Fruit fly (Drosophila melanogaster) whole organism, embryonic: ENCODE data around the gene cmet.
A peak's percentile ranks its signal among the peaks of the same experiment; 100 is the strongest.

Experiments used
- Bdp1 ChIP-seq: fragments of 200-800 bp; sonication (Bioruptor generic); optimal IDR thresholded peaks from 3 replicates; lab custom pipeline; 2016; ENCODE audit warnings: missing biosample characterization, missing genetic modification characterization
- CG12104 ChIP-seq: fragments of 200-800 bp; sonication (Bioruptor generic); optimal IDR thresholded peaks from 3 replicates; lab custom pipeline; 2016; ENCODE audit warnings: missing biosample characterization, missing genetic modification characterization
- CG13424 ChIP-seq: fragments of 200-800 bp; sonication (Bioruptor generic); optimal IDR thresholded peaks from 2 replicates; lab custom pipeline; 2019; ENCODE audit warnings: missing biosample characterization, mild to moderate bottlenecking, missing genetic modification characterization, moderate library complexity
- CG13775 ChIP-seq: fragments of 200-800 bp; sonication (Bioruptor generic); optimal IDR thresholded peaks from 3 replicates; lab custom pipeline; 2017; ENCODE audit warnings: missing biosample characterization, mild to moderate bottlenecking, missing genetic modification characterization
- CG14050 ChIP-seq: fragments of 200-800 bp; sonication (Bioruptor generic); IDR thresholded peaks from 3 replicates; pipeline ENCODE4 v1.3.6; 2022; ENCODE audit warnings: missing biosample characterization, missing genetic modification characterization
- CG14441 ChIP-seq: fragments of 200-800 bp; sonication (Bioruptor generic); IDR thresholded peaks from 2 replicates; pipeline ENCODE4 v1.3.6; 2022; ENCODE audit warnings: missing biosample characterization, missing genetic modification characterization
- CG14667 ChIP-seq: fragments of 200-800 bp; sonication (Bioruptor generic); IDR thresholded peaks from 2 replicates; pipeline ENCODE4 v1.3.6; 2022; ENCODE audit warnings: missing biosample characterization, missing genetic modification characterization
- CG14860 ChIP-seq: fragments of 200-800 bp; sonication (Bioruptor generic); IDR thresholded peaks from 3 replicates; pipeline ENCODE4 v1.3.6; 2022; ENCODE audit warnings: missing biosample characterization, missing genetic modification characterization; ENCODE audit not compliant: partially characterized antibody
- CG2889 ChIP-seq: fragments of 200-800 bp; sonication (Bioruptor generic); IDR thresholded peaks from 3 replicates; pipeline ENCODE4 v1.3.6; 2022; ENCODE audit warnings: missing biosample characterization, missing genetic modification characterization
- CG30403 ChIP-seq: fragments of 200-800 bp; sonication (Bioruptor generic); optimal IDR thresholded peaks from 3 replicates; lab custom pipeline; 2016; ENCODE audit warnings: missing biosample characterization, missing genetic modification characterization
- CG5245 ChIP-seq: fragments of 200-800 bp; sonication (Bioruptor generic); optimal IDR thresholded peaks from 3 replicates; lab custom pipeline; 2016; ENCODE audit warnings: missing biosample characterization, missing genetic modification characterization
- CG7786 ChIP-seq: fragments of 200-800 bp; sonication (Bioruptor generic); optimal IDR thresholded peaks from 2 replicates; lab custom pipeline; 2016; ENCODE audit warnings: missing biosample characterization, missing genetic modification characterization
- CG9797 ChIP-seq: fragments of 200-800 bp; sonication (Bioruptor generic); optimal IDR thresholded peaks from 3 replicates; lab custom pipeline; 2018; ENCODE audit warnings: missing biosample characterization, mild to moderate bottlenecking, missing genetic modification characterization
- CHES-1-like ChIP-seq: fragments of 200-800 bp; sonication (Bioruptor generic); optimal IDR thresholded peaks from 2 replicates; lab custom pipeline; 2016; ENCODE audit warnings: missing biosample characterization, missing genetic modification characterization
- CTCF ChIP-seq: fragments of 200-800 bp; sonication (Bioruptor generic); optimal IDR thresholded peaks from 2 replicates; lab custom pipeline; 2017; ENCODE audit warnings: missing biosample characterization, mild to moderate bottlenecking, missing genetic modification characterization, moderate library complexity
- CrebB ChIP-seq: fragments of 200-800 bp; sonication (Bioruptor generic); optimal IDR thresholded peaks from 3 replicates; lab custom pipeline; 2018; ENCODE audit warnings: missing biosample characterization, mild to moderate bottlenecking, missing genetic modification characterization
- Dbx ChIP-seq: fragments of 200-800 bp; sonication (Bioruptor generic); IDR thresholded peaks from 3 replicates; pipeline ENCODE4 v1.3.6; 2022; ENCODE audit warnings: missing biosample characterization, missing genetic modification characterization
- Doc2 ChIP-seq: fragments of 200-800 bp; sonication (Bioruptor generic); IDR thresholded peaks from 2 replicates; pipeline ENCODE4 v1.3.6; 2022; ENCODE audit warnings: missing biosample characterization, missing genetic modification characterization
- E2f1 ChIP-seq: fragments of 200-800 bp; sonication (Bioruptor generic); IDR thresholded peaks from 2 replicates; pipeline ENCODE4 v1.3.6; 2022; ENCODE audit warnings: missing biosample characterization, missing genetic modification characterization
- Ets65A ChIP-seq: fragments of 200-800 bp; sonication (Bioruptor generic); peaks from one replicate; lab custom pipeline; 2016; ENCODE audit warnings: missing biosample characterization, missing genetic modification characterization
- Gug ChIP-seq: fragments of 200-800 bp; sonication (Bioruptor generic); IDR thresholded peaks from 4 replicates; pipeline ENCODE4 v1.3.6; 2022; ENCODE audit warnings: missing biosample characterization, missing genetic modification characterization
- Hey ChIP-seq: fragments of 200-800 bp; sonication (Bioruptor generic); optimal IDR thresholded peaks from 3 replicates; lab custom pipeline; 2018; ENCODE audit warnings: missing biosample characterization, mild to moderate bottlenecking, missing genetic modification characterization
- Hmx ChIP-seq: fragments of 200-800 bp; sonication (Bioruptor generic); optimal IDR thresholded peaks from 2 replicates; lab custom pipeline; 2016; ENCODE audit warnings: missing biosample characterization, missing genetic modification characterization
- Kr ChIP-seq: fragments of 200-800 bp; sonication (Bioruptor generic); optimal IDR thresholded peaks from 2 replicates; lab custom pipeline; 2017; ENCODE audit warnings: missing biosample characterization, mild to moderate bottlenecking, missing genetic modification characterization
- Lim3 ChIP-seq: fragments of 200-800 bp; sonication (Bioruptor generic); IDR thresholded peaks from 2 replicates; pipeline ENCODE4 v1.3.6; 2022; ENCODE audit warnings: missing biosample characterization, missing genetic modification characterization
- MTF-1 ChIP-seq: fragments of 200-800 bp; sonication (Bioruptor generic); optimal IDR thresholded peaks from 2 replicates; lab custom pipeline; 2018; ENCODE audit warnings: missing biosample characterization, mild to moderate bottlenecking, missing genetic modification characterization, borderline replicate concordance
- Mad ChIP-seq: fragments of 200-800 bp; sonication (Bioruptor generic); optimal IDR thresholded peaks from 2 replicates; lab custom pipeline; 2016; ENCODE audit warnings: missing biosample characterization, missing genetic modification characterization
- NC2α ChIP-seq: fragments of 200-800 bp; sonication (Bioruptor generic); optimal IDR thresholded peaks from 2 replicates; lab custom pipeline; 2016; ENCODE audit warnings: missing biosample characterization, missing genetic modification characterization
- Nf-YC ChIP-seq: fragments of 200-800 bp; optimal IDR thresholded peaks from 3 replicates; lab custom pipeline; 2019; ENCODE audit warnings: missing biosample characterization, mild to moderate bottlenecking, missing genetic modification characterization, moderate library complexity
- Oaz ChIP-seq: fragments of 200-800 bp; sonication (Bioruptor generic); IDR thresholded peaks from 2 replicates; pipeline ENCODE4 v1.3.6; 2022; ENCODE audit warnings: missing biosample characterization, missing genetic modification characterization
- PHDP ChIP-seq: fragments of 200-800 bp; sonication (Bioruptor generic); optimal IDR thresholded peaks from 3 replicates; lab custom pipeline; 2018; ENCODE audit warnings: missing biosample characterization, mild to moderate bottlenecking, missing genetic modification characterization, moderate library complexity
- Sox100B ChIP-seq: fragments of 200-800 bp; sonication (Bioruptor generic); optimal IDR thresholded peaks from 3 replicates; lab custom pipeline; 2018; ENCODE audit warnings: missing biosample characterization, mild to moderate bottlenecking, missing genetic modification characterization
- YL-1 ChIP-seq: fragments of 200-800 bp; sonication (Bioruptor generic); optimal IDR thresholded peaks from 3 replicates; lab custom pipeline; 2017; ENCODE audit warnings: missing biosample characterization, mild to moderate bottlenecking, missing genetic modification characterization
- ato ChIP-seq: fragments of 200-800 bp; sonication (Bioruptor generic); IDR thresholded peaks from 2 replicates; pipeline ENCODE4 v1.3.6; 2022; ENCODE audit warnings: missing biosample characterization, missing genetic modification characterization; ENCODE audit not compliant: partially characterized antibody
- corto ChIP-seq: fragments of 200-800 bp; sonication (Bioruptor generic); optimal IDR thresholded peaks from 2 replicates; lab custom pipeline; 2016; ENCODE audit warnings: missing biosample characterization, mild to moderate bottlenecking, missing genetic modification characterization, moderate library complexity
- danr ChIP-seq: fragments of 200-800 bp; sonication (Bioruptor generic); IDR thresholded peaks from 2 replicates; pipeline ENCODE4 v1.3.6; 2022; ENCODE audit warnings: missing biosample characterization, missing genetic modification characterization
- dimm ChIP-seq: fragments of 200-800 bp; sonication (Bioruptor generic); IDR thresholded peaks from 2 replicates; pipeline ENCODE4 v1.3.6; 2022; ENCODE audit warnings: missing biosample characterization, missing genetic modification characterization
- dysf ChIP-seq: fragments of 200-800 bp; sonication (Bioruptor generic); IDR thresholded peaks from 3 replicates; pipeline ENCODE4 v1.3.6; 2022; ENCODE audit warnings: missing biosample characterization, missing genetic modification characterization
- fd96Cb ChIP-seq: fragments of 200-800 bp; sonication (Bioruptor generic); optimal IDR thresholded peaks from 2 replicates; lab custom pipeline; 2018; ENCODE audit warnings: missing biosample characterization, mild to moderate bottlenecking, missing genetic modification characterization, moderate library complexity
- gem ChIP-seq: fragments of 200-800 bp; sonication (Bioruptor generic); optimal IDR thresholded peaks from 2 replicates; lab custom pipeline; 2019; ENCODE audit warnings: missing biosample characterization, mild to moderate bottlenecking, missing genetic modification characterization, moderate library complexity
- grn ChIP-seq: fragments of 200-800 bp; sonication (Bioruptor generic); optimal IDR thresholded peaks from 3 replicates; lab custom pipeline; 2017; ENCODE audit warnings: missing biosample characterization, missing genetic modification characterization
- h ChIP-seq: fragments of >200 bp; optimal IDR thresholded peaks from 2 replicates; lab custom pipeline; 2017
- ken ChIP-seq: fragments of 200-800 bp; sonication (Bioruptor generic); IDR thresholded peaks from 3 replicates; pipeline ENCODE4 v1.3.6; 2022; ENCODE audit warnings: missing biosample characterization, missing genetic modification characterization
- lov ChIP-seq, 2 experiments: fragments of 200-800 bp in 1 of 2; fragments of >200 bp in 1 of 2; sonication (Bioruptor generic) in 1 of 2; IDR thresholded peaks in 1 of 2; optimal IDR thresholded peaks in 1 of 2; 2 replicates in 1 of 2; 3 replicates in 1 of 2; pipeline versions ENCODE4 v1.3.6 to Lab custom; 2017 to 2022; ENCODE audit warnings: missing biosample characterization in 1 of 2, missing genetic modification characterization in 1 of 2
- maf-S ChIP-seq: fragments of 200-800 bp; sonication (Bioruptor generic); optimal IDR thresholded peaks from 2 replicates; lab custom pipeline; 2016; ENCODE audit warnings: missing biosample characterization, missing genetic modification characterization
- org-1 ChIP-seq: fragments of 200-800 bp; sonication (Bioruptor generic); optimal IDR thresholded peaks from 2 replicates; lab custom pipeline; 2017; ENCODE audit warnings: missing biosample characterization, missing genetic modification characterization
- pnt ChIP-seq: fragments of 200-800 bp; sonication (Bioruptor generic); optimal IDR thresholded peaks from 3 replicates; lab custom pipeline; 2016; ENCODE audit warnings: missing biosample characterization, missing genetic modification characterization
- scrt ChIP-seq: fragments of 200-800 bp; sonication (Bioruptor generic); optimal IDR thresholded peaks from 2 replicates; lab custom pipeline; 2018; ENCODE audit warnings: missing biosample characterization, mild to moderate bottlenecking, missing genetic modification characterization, moderate library complexity
- sd ChIP-seq: fragments of 200-800 bp; sonication (Bioruptor generic); optimal IDR thresholded peaks from 3 replicates; lab custom pipeline; 2018; ENCODE audit warnings: missing biosample characterization, mild to moderate bottlenecking, missing genetic modification characterization, moderate library complexity
- so ChIP-seq: fragments of 200-800 bp; sonication (Bioruptor generic); IDR thresholded peaks from 3 replicates; pipeline ENCODE4 v1.3.6; 2022; ENCODE audit warnings: missing biosample characterization, missing genetic modification characterization
- tap ChIP-seq: fragments of 200-800 bp; optimal IDR thresholded peaks from 3 replicates; lab custom pipeline; 2019; ENCODE audit warnings: missing biosample characterization, mild to moderate bottlenecking, missing genetic modification characterization, moderate library complexity
- tx ChIP-seq: fragments of 200-800 bp; sonication (Bioruptor generic); optimal IDR thresholded peaks from 2 replicates; lab custom pipeline; 2016; ENCODE audit warnings: missing biosample characterization, missing genetic modification characterization

Gene cmet

DNA sequence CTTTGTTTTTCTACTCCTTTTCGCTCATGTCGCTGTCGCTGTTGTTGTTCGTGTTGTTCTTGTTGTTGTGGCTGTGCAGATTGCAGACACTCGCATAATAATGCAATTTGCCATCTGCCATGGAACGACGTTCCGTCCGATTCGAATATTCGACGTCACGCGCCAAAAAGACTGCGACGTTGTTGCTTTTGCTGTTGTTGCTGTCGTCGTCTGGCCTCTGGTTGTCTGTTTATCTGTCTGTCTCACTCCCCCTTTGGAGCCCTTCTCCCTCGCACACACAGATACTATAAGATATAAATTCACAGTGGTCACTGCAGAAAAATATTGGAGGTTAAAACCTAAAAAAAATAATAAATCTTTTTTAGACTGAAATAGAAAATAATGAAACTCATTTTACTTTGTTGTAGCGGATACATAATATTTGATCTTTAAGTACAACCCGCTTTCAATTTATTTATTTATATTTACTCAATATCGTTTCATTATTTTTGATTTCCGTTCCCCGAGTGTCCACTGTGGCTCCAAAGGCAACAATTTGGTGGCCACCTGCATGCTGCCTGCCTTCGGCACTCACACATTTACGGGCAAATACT lies 49.3 kb downstream of the cmet start (continued):
- TF ChIP-seq lov (optimal IDR thresholded peaks at IDR 0.05; lab: Kevin White, UChicago) (no peak), lov (GFP tag; IDR thresholded peaks at IDR 0.05; lab: Robert Waterston, UW) (no peak), Gug (GFP tag; lab: Robert Waterston, UW) (0 out of 4 replicates have a peak, but pooled peaks have one; percentile 10), CG14667 (GFP tag; lab: Robert Waterston, UW) (no peak; the same call in 1 of the 2 replicates), so (GFP tag; lab: Robert Waterston, UW) (no peak), corto (peak; percentile 51), fd96Cb (tag; lab: Kevin White, UChicago) (peak; percentile 39), CG12104 (peak; percentile 27), CG14441 (GFP tag; lab: Robert Waterston, UW) (0 out of 2 replicates have a peak, but pooled peaks have one; percentile 19), CG2889 (GFP tag; lab: Robert Waterston, UW) (no peak), tap (tag; lab: Kevin White, UChicago) (peak; percentile 54), Hmx (GFP tag; lab: Kevin White, UChicago) (no peak), gem (tag; lab: Kevin White, UChicago) (peak; percentile 78), sd (tag; lab: Kevin White, UChicago) (no peak), tx (GFP tag; lab: Kevin White, UChicago) (no peak), scrt (GFP tag; lab: Kevin White, UChicago) (no peak), CG13424 (tag; lab: Kevin White, UChicago) (peak; percentile 75), dimm (0 out of 2 replicates have a peak, but pooled peaks have one; percentile 41), CrebB (tag; lab: Kevin White, UChicago) (no peak), Bdp1 (GFP tag; lab: Kevin White, UChicago) (no peak), dysf (GFP tag; lab: Robert Waterston, UW) (0 out of 3 replicates have a peak, but pooled peaks have one; percentile 41), danr (peak; percentile 46; the same call in 1 of the 2 replicates), CG14860 (GFP tag; lab: Robert Waterston, UW) (no peak), ken (GFP tag; lab: Robert Waterston, UW) (no peak), CG9797 (GFP tag; lab: Kevin White, UChicago) (no peak), Oaz (GFP tag; lab: Robert Waterston, UW) (0 out of 2 replicates have a peak, but pooled peaks have one; percentile 8), Kr (GFP tag; lab: Kevin White, UChicago) (no peak), CG14050 (GFP tag; lab: Robert Waterston, UW) (peak; percentile 49; the same call in 2 of the 3 replicates), Nf-YC (tag; lab: Kevin White, UChicago) (peak; percentile 56), Lim3 (GFP tag; lab: Robert Waterston, UW) (no peak), CG5245 (GFP tag; lab: Kevin White, UChicago) (no peak), CG30403 (GFP tag; lab: Kevin White, UChicago) (peak; percentile 64), Doc2 (GFP tag; lab: Robert Waterston, UW) (no peak), CTCF (GFP tag; lab: Kevin White, UChicago) (no peak), Ets65A (GFP tag; lab: Kevin White, UChicago) (peak; percentile 70), pnt (no peak), org-1 (no peak), MTF-1 (GFP tag; lab: Kevin White, UChicago) (no peak), E2f1 (GFP tag; lab: Robert Waterston, UW) (no peak), CG13775 (GFP tag; lab: Kevin White, UChicago) (peak; percentile 1), ato (GFP tag; lab: Robert Waterston, UW) (no peak), maf-S (GFP tag; lab: Kevin White, UChicago) (no peak), Sox100B (GFP tag; lab: Kevin White, UChicago) (peak; percentile 65), CG7786 (no peak), h (no peak), Mad (GFP tag; lab: Kevin White, UChicago) (no peak), PHDP (peak; percentile 69), grn (GFP tag; lab: Kevin White, UChicago) (no peak), CHES-1-like (GFP tag; lab: Kevin White, UChicago) (no peak), Hey (tag; lab: Kevin White, UChicago) (no peak), Dbx (no peak), YL-1 (no peak), NC2α (GFP tag; lab: Kevin White, UChicago) (no peak)
